Fruit fly (Drosophila melanogaster) whole organism, embryonic: ENCODE results near the gene CG3337.

ENCODE experiments used
- Adf1 ChIP-seq: fragments of 200-800 bp; sonication (Bioruptor generic); IDR thresholded peaks from 2 replicates; pipeline ENCODE4 v1.3.6; 2022; ENCODE audit warnings: missing biosample characterization, missing genetic modification characterization
- Bgb ChIP-seq: fragments of 200-800 bp; sonication (Bioruptor generic); IDR thresholded peaks from 2 replicates; pipeline ENCODE4 v1.3.6; 2022; ENCODE audit warnings: missing biosample characterization, missing genetic modification characterization; ENCODE audit not compliant: partially characterized antibody
- CG10321 ChIP-seq: fragments of 200-800 bp; sonication (Bioruptor generic); IDR thresholded peaks from 2 replicates; pipeline ENCODE4 v1.3.6; 2022; ENCODE audit warnings: missing biosample characterization, missing genetic modification characterization
- CG11504 ChIP-seq: fragments of 200-800 bp; sonication (Bioruptor generic); optimal IDR thresholded peaks from 3 replicates; lab custom pipeline; 2019; ENCODE audit warnings: missing biosample characterization, mild to moderate bottlenecking, missing genetic modification characterization, moderate library complexity
- CG12744 ChIP-seq: fragments of 200-800 bp; sonication (Bioruptor generic); optimal IDR thresholded peaks from 2 replicates; lab custom pipeline; 2016; ENCODE audit warnings: missing biosample characterization, missing genetic modification characterization
- CG12942 ChIP-seq: fragments of 200-800 bp; sonication (Bioruptor generic); optimal IDR thresholded peaks from 3 replicates; lab custom pipeline; 2016; ENCODE audit warnings: missing biosample characterization, missing genetic modification characterization
- CG13296 ChIP-seq: fragments of 200-800 bp; sonication (Bioruptor generic); optimal IDR thresholded peaks from 3 replicates; lab custom pipeline; 2018; ENCODE audit warnings: missing biosample characterization, mild to moderate bottlenecking, missing genetic modification characterization
- CG17802 ChIP-seq: fragments of 200-800 bp; sonication (Bioruptor generic); optimal IDR thresholded peaks from 2 replicates; lab custom pipeline; 2018; ENCODE audit warnings: missing biosample characterization, mild to moderate bottlenecking, missing genetic modification characterization, moderate library complexity
- CG17829 ChIP-seq: fragments of 200-800 bp; optimal IDR thresholded peaks from 2 replicates; lab custom pipeline; 2019; ENCODE audit warnings: missing biosample characterization, mild to moderate bottlenecking, missing genetic modification characterization, moderate library complexity
- CG18476 ChIP-seq: fragments of 200-800 bp; sonication (Bioruptor generic); optimal IDR thresholded peaks from 2 replicates; lab custom pipeline; 2016; ENCODE audit warnings: missing biosample characterization, mild to moderate bottlenecking, missing genetic modification characterization
- CG18764 ChIP-seq: fragments of 200-800 bp; sonication (Bioruptor generic); optimal IDR thresholded peaks from 3 replicates; lab custom pipeline; 2016; ENCODE audit warnings: missing biosample characterization, missing genetic modification characterization
- CG2678 ChIP-seq: fragments of 200-800 bp; sonication (Bioruptor generic); optimal IDR thresholded peaks from 3 replicates; lab custom pipeline; 2019; ENCODE audit warnings: missing biosample characterization, mild to moderate bottlenecking, missing genetic modification characterization, moderate library complexity
- CG30403 ChIP-seq: fragments of 200-800 bp; sonication (Bioruptor generic); optimal IDR thresholded peaks from 3 replicates; lab custom pipeline; 2016; ENCODE audit warnings: missing biosample characterization, missing genetic modification characterization
- CG31224 ChIP-seq: fragments of 200-800 bp; sonication (Bioruptor generic); IDR thresholded peaks from 2 replicates; pipeline ENCODE4 v1.3.6; 2022; ENCODE audit warnings: missing biosample characterization, missing genetic modification characterization
- CG3281 ChIP-seq: fragments of 200-800 bp; sonication (Bioruptor generic); optimal IDR thresholded peaks from 3 replicates; lab custom pipeline; 2017; ENCODE audit warnings: missing biosample characterization, mild to moderate bottlenecking, missing genetic modification characterization
- CG33557 ChIP-seq: fragments of 200-800 bp; sonication (Bioruptor generic); optimal IDR thresholded peaks from 2 replicates; lab custom pipeline; 2019; ENCODE audit warnings: missing biosample characterization, mild to moderate bottlenecking, missing genetic modification characterization, moderate library complexity
- CG42726 ChIP-seq: fragments of 200-800 bp; sonication (Bioruptor generic); IDR thresholded peaks from 2 replicates; pipeline ENCODE4 v1.3.6; 2022; ENCODE audit warnings: missing biosample characterization, missing genetic modification characterization; ENCODE audit not compliant: partially characterized antibody
- CG4854 ChIP-seq: fragments of 200-800 bp; sonication (Bioruptor generic); optimal IDR thresholded peaks from 2 replicates; lab custom pipeline; 2016; ENCODE audit warnings: missing biosample characterization, missing genetic modification characterization, inconsistent platforms
- CG6791 ChIP-seq: fragments of 200-800 bp; sonication (Bioruptor generic); IDR thresholded peaks from 3 replicates; pipeline ENCODE4 v1.3.6; 2022; ENCODE audit warnings: missing biosample characterization, missing genetic modification characterization; ENCODE audit not compliant: partially characterized antibody
- CG7786 ChIP-seq: fragments of 200-800 bp; sonication (Bioruptor generic); optimal IDR thresholded peaks from 2 replicates; lab custom pipeline; 2016; ENCODE audit warnings: missing biosample characterization, missing genetic modification characterization
- D19A ChIP-seq: fragments of 200-800 bp; optimal IDR thresholded peaks from 3 replicates; lab custom pipeline; 2019; ENCODE audit warnings: missing biosample characterization, mild to moderate bottlenecking, missing genetic modification characterization, moderate library complexity
- Fer2 ChIP-seq: fragments of 200-800 bp; sonication (Bioruptor generic); optimal IDR thresholded peaks from 2 replicates; lab custom pipeline; 2018; ENCODE audit warnings: missing biosample characterization, mild to moderate bottlenecking, missing genetic modification characterization, moderate library complexity
- GATAe ChIP-seq: fragments of 200-800 bp; sonication (Bioruptor generic); conservative IDR thresholded peaks from 2 replicates; pipeline ENCODE4 v1.3.6; 2022; ENCODE audit warnings: missing biosample characterization, missing genetic modification characterization
- HmgD ChIP-seq: fragments of 200-800 bp; sonication (Bioruptor generic); optimal IDR thresholded peaks from 3 replicates; lab custom pipeline; 2016; ENCODE audit warnings: missing biosample characterization, missing genetic modification characterization
- Kr ChIP-seq: fragments of 200-800 bp; sonication (Bioruptor generic); optimal IDR thresholded peaks from 2 replicates; lab custom pipeline; 2017; ENCODE audit warnings: missing biosample characterization, mild to moderate bottlenecking, missing genetic modification characterization
- Myb ChIP-seq: fragments of 200-800 bp; sonication (Bioruptor generic); optimal IDR thresholded peaks from 2 replicates; lab custom pipeline; 2016; ENCODE audit warnings: missing biosample characterization, missing genetic modification characterization
- Taf1 ChIP-seq: fragments of 200-800 bp; sonication (Bioruptor generic); IDR thresholded peaks from 2 replicates; pipeline ENCODE4 v1.3.6; 2022; ENCODE audit warnings: missing biosample characterization, missing genetic modification characterization
- Vsx1 ChIP-seq: fragments of 200-800 bp; sonication (Bioruptor generic); optimal IDR thresholded peaks from 2 replicates; lab custom pipeline; 2017; ENCODE audit warnings: missing biosample characterization, mild to moderate bottlenecking, missing genetic modification characterization, missing genetic modification reagents
- Xrp1 ChIP-seq: fragments of 200-800 bp; sonication (Bioruptor generic); IDR thresholded peaks from 2 replicates; pipeline ENCODE4 v1.3.6; 2022; ENCODE audit warnings: missing biosample characterization, missing genetic modification characterization
- ac ChIP-seq: fragments of 200-800 bp; sonication (Bioruptor generic); optimal IDR thresholded peaks from 3 replicates; lab custom pipeline; 2017; ENCODE audit warnings: missing biosample characterization, mild to moderate bottlenecking, missing genetic modification characterization
- ara ChIP-seq: fragments of 200-800 bp; sonication (Bioruptor generic); IDR thresholded peaks from 2 replicates; pipeline ENCODE4 v1.3.6; 2022; ENCODE audit warnings: missing biosample characterization, missing genetic modification characterization
- ase ChIP-seq: fragments of 200-800 bp; sonication (Bioruptor generic); IDR thresholded peaks from 3 replicates; pipeline ENCODE4 v1.3.6; 2022; ENCODE audit warnings: missing biosample characterization, missing genetic modification characterization
- bigmax ChIP-seq: fragments of 200-800 bp; sonication (Bioruptor generic); optimal IDR thresholded peaks from 2 replicates; lab custom pipeline; 2018; ENCODE audit warnings: missing biosample characterization, mild to moderate bottlenecking, missing genetic modification characterization
- cg ChIP-seq: fragments of 200-800 bp; sonication (Bioruptor generic); optimal IDR thresholded peaks from 3 replicates; lab custom pipeline; 2019; ENCODE audit warnings: missing biosample characterization, mild to moderate bottlenecking, missing genetic modification characterization, moderate library complexity
- chm ChIP-seq: fragments of 200-800 bp; sonication (Bioruptor generic); IDR thresholded peaks from 2 replicates; pipeline ENCODE4 v1.3.6; 2022; ENCODE audit warnings: missing biosample characterization, missing genetic modification characterization
- croc ChIP-seq: fragments of 200-800 bp; sonication (Bioruptor generic); conservative IDR thresholded peaks from 3 replicates; pipeline ENCODE4 v1.3.6; 2022; ENCODE audit warnings: missing biosample characterization, missing genetic modification characterization
- dmrt11E ChIP-seq: fragments of 200-800 bp; sonication (Bioruptor generic); optimal IDR thresholded peaks from 3 replicates; lab custom pipeline; 2018; ENCODE audit warnings: missing biosample characterization, mild to moderate bottlenecking, missing genetic modification characterization, moderate library complexity
- dysf ChIP-seq: fragments of 200-800 bp; sonication (Bioruptor generic); IDR thresholded peaks from 3 replicates; pipeline ENCODE4 v1.3.6; 2022; ENCODE audit warnings: missing biosample characterization, missing genetic modification characterization
- kni ChIP-seq: fragments of 200-800 bp; sonication (Bioruptor generic); optimal IDR thresholded peaks from 3 replicates; lab custom pipeline; 2017; ENCODE audit warnings: mild to moderate bottlenecking, missing biosample characterization, missing genetic modification reagents, missing genetic modification characterization
- lola ChIP-seq, 3 experiments: fragments of >200 bp in 2 of 3; fragments of 200-800 bp in 1 of 3; sonication (Bioruptor generic) in 1 of 3; optimal IDR thresholded peaks; 2 replicates each; lab custom pipeline; 2017 to 2019; ENCODE audit warnings: missing biosample characterization in 3 of 3, missing genetic modification characterization in 3 of 3, mild to moderate bottlenecking in 1 of 3, moderate library complexity in 1 of 3
- luna ChIP-seq: fragments of 200-800 bp; sonication (Bioruptor generic); optimal IDR thresholded peaks from 2 replicates; lab custom pipeline; 2016; ENCODE audit warnings: missing biosample characterization, missing genetic modification characterization
- mam ChIP-seq: fragments of 200-800 bp; sonication (Bioruptor generic); optimal IDR thresholded peaks from 3 replicates; lab custom pipeline; 2016; ENCODE audit warnings: missing biosample characterization, missing genetic modification characterization
- nmo ChIP-seq: fragments of 200-800 bp; sonication (Bioruptor generic); optimal IDR thresholded peaks from 2 replicates; lab custom pipeline; 2018; ENCODE audit warnings: missing biosample characterization, mild to moderate bottlenecking, missing genetic modification characterization, moderate library complexity
- odd ChIP-seq: fragments of 200-800 bp; sonication (Bioruptor generic); optimal IDR thresholded peaks from 2 replicates; lab custom pipeline; 2017; ENCODE audit warnings: missing biosample characterization, mild to moderate bottlenecking, missing genetic modification characterization
- otp ChIP-seq: fragments of 200-800 bp; sonication (Bioruptor generic); IDR thresholded peaks from 3 replicates; pipeline ENCODE4, ENCODE4 v1.3.6; 2022; ENCODE audit warnings: missing biosample characterization, missing genetic modification characterization
- pzg ChIP-seq: fragments of 200-800 bp; sonication (Bioruptor generic); optimal IDR thresholded peaks from 3 replicates; lab custom pipeline; 2018; ENCODE audit warnings: missing biosample characterization, mild to moderate bottlenecking, missing genetic modification characterization, moderate library complexity
- repo ChIP-seq: fragments of 200-800 bp; sonication (Bioruptor generic); optimal IDR thresholded peaks from 2 replicates; lab custom pipeline; 2016; ENCODE audit warnings: missing biosample characterization, missing genetic modification characterization
- scrt ChIP-seq: fragments of 200-800 bp; sonication (Bioruptor generic); optimal IDR thresholded peaks from 2 replicates; lab custom pipeline; 2018; ENCODE audit warnings: missing biosample characterization, mild to moderate bottlenecking, missing genetic modification characterization, moderate library complexity
- seq ChIP-seq: fragments of 200-800 bp; sonication (Bioruptor generic); IDR thresholded peaks from 2 replicates; pipeline ENCODE4 v1.3.6; 2022; ENCODE audit warnings: missing biosample characterization, missing genetic modification characterization
- slou ChIP-seq: fragments of 200-800 bp; sonication (Bioruptor generic); optimal IDR thresholded peaks from 3 replicates; lab custom pipeline; 2016; ENCODE audit warnings: missing biosample characterization, missing genetic modification characterization

The CG3337 gene

DNA sequence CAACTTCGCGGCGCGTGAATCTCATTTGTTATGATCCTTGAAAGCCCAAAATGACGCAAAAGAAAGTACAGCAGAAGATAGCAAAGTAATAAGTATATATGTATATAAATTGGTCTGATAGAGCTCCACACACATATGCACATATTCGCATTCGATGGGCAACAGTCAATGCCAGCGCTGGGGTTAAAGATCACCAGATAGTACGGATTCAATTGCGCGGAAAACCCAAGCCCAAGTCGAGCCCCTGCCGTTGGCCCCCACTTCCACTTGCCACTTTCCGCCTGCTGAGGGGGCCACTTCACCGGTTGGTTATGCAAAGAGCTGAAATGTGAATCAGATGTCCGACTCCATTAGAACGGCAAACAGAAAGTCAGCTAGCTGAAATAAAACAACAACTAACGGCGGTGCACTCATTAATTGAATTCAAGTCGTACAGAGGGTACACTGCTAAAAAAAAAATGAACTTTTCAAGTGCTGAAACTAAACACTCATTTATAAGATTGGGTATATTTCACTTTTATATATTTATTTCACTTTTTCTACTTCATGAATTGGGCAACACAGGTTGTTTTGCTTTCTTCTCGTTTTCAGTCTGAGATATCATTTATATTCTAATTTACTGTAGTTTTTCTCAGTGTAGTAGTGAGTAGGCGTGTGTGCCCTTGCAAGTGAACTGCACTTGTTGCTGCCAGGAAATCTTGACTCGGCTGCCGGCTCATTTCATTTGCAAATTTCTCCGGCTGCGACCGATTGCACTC lies 28.0 kb downstream of the CG3337 start (continued):
- no peak for TF ChIP-seq kni (GFP tag; lab: Kevin White, UChicago)
- TF ChIP-seq CG31224 (GFP tag; lab: Robert Waterston, UW): no peak
- no peak for TF ChIP-seq repo (GFP tag; lab: Kevin White, UChicago)
- no peak for TF ChIP-seq CG13296 (GFP tag; lab: Kevin White, UChicago)
- no peak for TF ChIP-seq odd (GFP tag; lab: Kevin White, UChicago)
- peak; percentile 24 for TF ChIP-seq CG11504 (tag; lab: Kevin White, UChicago)
- TF ChIP-seq Vsx1 (GFP tag; lab: Kevin White, UChicago): no peak
- TF ChIP-seq scrt (GFP tag; lab: Kevin White, UChicago): no peak
- TF ChIP-seq Taf1 (GFP tag; lab: Robert Waterston, UW): no peak
- no peak for TF ChIP-seq Adf1
- no peak for TF ChIP-seq ac (GFP tag; lab: Kevin White, UChicago)
- no peak for TF ChIP-seq cg (GFP tag; lab: Kevin White, UChicago)
- no peak for TF ChIP-seq CG17802 (tag; lab: Kevin White, UChicago)
- TF ChIP-seq croc: no peak
- no peak for TF ChIP-seq CG18476 (GFP tag; lab: Kevin White, UChicago)
- no peak for TF ChIP-seq mam (GFP tag; lab: Kevin White, UChicago)
- TF ChIP-seq GATAe (GFP tag; lab: Robert Waterston, UW): no peak
- no peak for TF ChIP-seq D19A (tag; lab: Kevin White, UChicago)
- TF ChIP-seq Xrp1 (GFP tag; lab: Robert Waterston, UW): peak; percentile 42; the same call in 1 of the 2 replicates
- no peak for TF ChIP-seq seq (GFP tag; lab: Robert Waterston, UW)
- TF ChIP-seq CG2678 (tag; lab: Kevin White, UChicago): peak; percentile 21
- no peak for TF ChIP-seq Bgb (GFP tag; lab: Robert Waterston, UW)
- TF ChIP-seq ara (GFP tag; lab: Robert Waterston, UW): 0 out of 2 replicates have a peak, but pooled peaks have one; percentile 30
- TF ChIP-seq nmo (GFP tag; lab: Kevin White, UChicago): peak; percentile 9
- TF ChIP-seq pzg (GFP tag; lab: Kevin White, UChicago): no peak
- TF ChIP-seq dmrt11E (tag; lab: Kevin White, UChicago): peak; percentile 46
- no peak for TF ChIP-seq otp (GFP tag; lab: Robert Waterston, UW)
- no peak for TF ChIP-seq luna (GFP tag; lab: Kevin White, UChicago)
- no peak for TF ChIP-seq CG42726
- no peak for TF ChIP-seq CG12942 (GFP tag; lab: Kevin White, UChicago)
- no peak for TF ChIP-seq CG17829 (tag; lab: Kevin White, UChicago)
- no peak for TF ChIP-seq chm (GFP tag; lab: Robert Waterston, UW)
- TF ChIP-seq CG6791 (GFP tag; lab: Robert Waterston, UW): no peak
- TF ChIP-seq CG4854 (GFP tag; lab: Kevin White, UChicago): no peak
- no peak for TF ChIP-seq CG33557 (GFP tag; lab: Kevin White, UChicago)
- peak; percentile 56 for TF ChIP-seq dysf (GFP tag; lab: Robert Waterston, UW)
- no peak for TF ChIP-seq CG3281
- TF ChIP-seq CG30403 (GFP tag; lab: Kevin White, UChicago): peak; percentile 44
- no peak for TF ChIP-seq CG7786 (GFP tag; lab: Kevin White, UChicago)
- no peak for TF ChIP-seq HmgD (GFP tag; lab: Kevin White, UChicago)
- no peak for TF ChIP-seq Kr (GFP tag; lab: Kevin White, UChicago)
- TF ChIP-seq CG18764: no peak
- TF ChIP-seq lola (GFP tag; optimal IDR thresholded peaks at IDR 0.05; lab: Kevin White, UChicago): peak in 1 of 3 experiments; percentile 25
- no peak for TF ChIP-seq Myb (GFP tag; lab: Kevin White, UChicago)
- TF ChIP-seq CG10321 (GFP tag; lab: Robert Waterston, UW): no peak
- no peak for TF ChIP-seq CG12744 (GFP tag; lab: Kevin White, UChicago)
- no peak for TF ChIP-seq ase (GFP tag; lab: Robert Waterston, UW)
- TF ChIP-seq slou (GFP tag; lab: Kevin White, UChicago): no peak
- no peak for TF ChIP-seq bigmax (GFP tag; lab: Kevin White, UChicago)
- no peak for TF ChIP-seq Fer2 (tag; lab: Kevin White, UChicago)
